Worm (Caenorhabditis elegans) whole organism, early embryonic: Measurements from ENCODE around the gene F28C10.3.

Experiments used
- B0310.2 ChIP-seq: sonication (generic microtip); optimal IDR thresholded peaks from 2 replicates; lab custom pipeline; 2016; ENCODE audit warnings: mild to moderate bottlenecking, missing genetic modification characterization, missing compliant biosample characterization
- F13C5.2 ChIP-seq: sonication (generic microtip); optimal IDR thresholded peaks from 2 replicates; lab custom pipeline; 2017; ENCODE audit warnings: mild to moderate bottlenecking, missing genetic modification characterization, inconsistent platforms, missing compliant biosample characterization
- aly-1 ChIP-seq: sonication (generic microtip); optimal IDR thresholded peaks from 2 replicates; lab custom pipeline; 2016; ENCODE audit warnings: missing genetic modification characterization, missing compliant biosample characterization
- ama-1 ChIP-seq: fragments of 150-350 bp; optimal IDR thresholded peaks from 2 replicates; lab custom pipeline; 2014
- ceh-13 ChIP-seq: fragments of 200-800 bp; sonication (Bioruptor generic); optimal IDR thresholded peaks from 2 replicates; lab custom pipeline; 2018; ENCODE audit warnings: mild to moderate bottlenecking, missing genetic modification characterization, missing compliant biosample characterization
- ceh-36 ChIP-seq: sonication (generic microtip); optimal IDR thresholded peaks from 2 replicates; lab custom pipeline; 2016; ENCODE audit warnings: missing genetic modification characterization, inconsistent platforms, missing compliant biosample characterization
- ets-7 ChIP-seq: sonication (generic microtip); optimal IDR thresholded peaks from 2 replicates; lab custom pipeline; 2016; ENCODE audit warnings: missing genotype, missing genetic modification characterization, missing compliant biosample characterization
- flt-1 ChIP-seq: fragments of 200-800 bp; sonication (Bioruptor generic); IDR thresholded peaks from 2 replicates; pipeline ENCODE4 v1.3.6; 2022; ENCODE audit warnings: missing genetic modification characterization, missing compliant biosample characterization
- hmbx-1 ChIP-seq: sonication (generic microtip); optimal IDR thresholded peaks from 2 replicates; lab custom pipeline; 2016; ENCODE audit warnings: mild to moderate bottlenecking, missing genetic modification characterization, missing compliant biosample characterization
- hmg-4 ChIP-seq: fragments of 200-800 bp; sonication (Bioruptor generic); optimal IDR thresholded peaks from 2 replicates; lab custom pipeline; 2018; ENCODE audit warnings: mild to moderate bottlenecking, missing genetic modification characterization, missing compliant biosample characterization
- hnd-1 ChIP-seq: sonication (generic microtip); optimal IDR thresholded peaks from 2 replicates; lab custom pipeline; 2016; ENCODE audit warnings: missing genetic modification characterization, missing compliant biosample characterization
- pes-1 ChIP-seq: fragments of 200-800 bp; sonication (Bioruptor generic); IDR thresholded peaks from 2 replicates; pipeline ENCODE4 v1.3.6; 2022; ENCODE audit warnings: missing genetic modification reagents, missing genetic modification characterization, missing compliant biosample characterization
- scrt-1 ChIP-seq: fragments of 200-800 bp; sonication (Bioruptor generic); IDR thresholded peaks from 2 replicates; pipeline ENCODE4 v1.3.6; 2022; ENCODE audit warnings: missing genetic modification characterization, missing compliant biosample characterization
- sea-1 ChIP-seq: fragments of 200-800 bp; sonication (Bioruptor generic); conservative IDR thresholded peaks from 2 replicates; pipeline ENCODE4 v1.3.6; 2022; ENCODE audit warnings: missing genetic modification characterization, missing compliant biosample characterization
- tbx-11 ChIP-seq: fragments of 200-800 bp; sonication (Bioruptor generic); IDR thresholded peaks from 2 replicates; pipeline ENCODE4 v1.3.6; 2022; ENCODE audit warnings: missing genetic modification characterization, missing compliant biosample characterization
- tbx-37 ChIP-seq: fragments of 200-800 bp; sonication (Bioruptor generic); conservative IDR thresholded peaks from 2 replicates; pipeline ENCODE4 v1.3.6; 2022; ENCODE audit warnings: missing genetic modification reagents, missing genetic modification characterization, missing compliant biosample characterization
- tra-4 ChIP-seq: sonication (generic microtip); optimal IDR thresholded peaks from 2 replicates; lab custom pipeline; 2017; ENCODE audit warnings: missing genetic modification characterization, missing compliant biosample characterization

Gene F28C10.3

ce11 chrX:535728-536127 lies at the start of gene F28C10.3:
Gene F28C10.3 (minus strand): TSS chrX:535828.
- TF ChIP-seq hmg-4 = peak; percentile 34
- TF ChIP-seq scrt-1 (GFP tag; lab: Robert Waterston, UW) = no peak
- TF ChIP-seq F13C5.2 (tag; lab: Kevin White, UChicago) = peak; percentile 61

- TF ChIP-seq scrt-1 (GFP tag; lab: Robert Waterston, UW) (0 out of 2 replicates have a peak, but pooled peaks have one; percentile 18), ama-1 (lab: Kevin White, UChicago) (no peak), hmbx-1 (tag; lab: Kevin White, UChicago) (no peak)
These were observed 46.1 kb upstream of the F28C10.3 start for ce11 chrX:581754-582153.

ce11 chrX:575084-575483 lies 39.5 kb upstream of the F28C10.3 start:
- TF ChIP-seq aly-1 (tag; lab: Kevin White, UChicago) = no peak
- TF ChIP-seq hmbx-1 (tag; lab: Kevin White, UChicago) = no peak
- TF ChIP-seq F13C5.2 (tag; lab: Kevin White, UChicago) = no peak
- TF ChIP-seq pes-1 = no peak
- no peak for TF ChIP-seq scrt-1 (GFP tag; lab: Robert Waterston, UW)
- no peak for TF ChIP-seq tbx-37 (GFP tag; lab: Robert Waterston, UW)
- no peak for TF ChIP-seq B0310.2 (tag; lab: Kevin White, UChicago)
- TF ChIP-seq ama-1 (lab: Kevin White, UChicago) = no peak
- no peak for TF ChIP-seq ceh-36
- TF ChIP-seq ets-7 (tag; lab: Kevin White, UChicago) = no peak
- TF ChIP-seq hmg-4 = no peak
- TF ChIP-seq hnd-1 (tag; lab: Kevin White, UChicago) = no peak
- no peak for TF ChIP-seq tbx-11
- TF ChIP-seq ceh-13 = no peak
- no peak for TF ChIP-seq flt-1 (GFP tag; lab: Robert Waterston, UW)
- no peak for TF ChIP-seq sea-1 (GFP tag; lab: Robert Waterston, UW)
- no peak for TF ChIP-seq tra-4 (tag; lab: Kevin White, UChicago)

- TF ChIP-seq F13C5.2 (tag; lab: Kevin White, UChicago) (peak; percentile 50), flt-1 (GFP tag; lab: Robert Waterston, UW) (no peak), aly-1 (tag; lab: Kevin White, UChicago) (no peak), hnd-1 (tag; lab: Kevin White, UChicago) (no peak)
These were observed 37.6 kb upstream of the F28C10.3 start for ce11 chrX:573270-573669.

ce11 chrX:572601-573000 lies 37.0 kb upstream of the F28C10.3 start, which contains the start of gene mrp-2:
Gene mrp-2 (minus strand): TSS chrX:572701.
- TF ChIP-seq pes-1 (no peak), ets-7 (tag; lab: Kevin White, UChicago) (no peak), tbx-11 (no peak), ceh-36 (no peak)

ce11 chrX:571367-571766 lies 35.7 kb upstream of the F28C10.3 start:
- TF ChIP-seq tbx-37 (GFP tag; lab: Robert Waterston, UW) = no peak
- no peak for TF ChIP-seq F13C5.2 (tag; lab: Kevin White, UChicago)
- no peak for TF ChIP-seq hmg-4
- no peak for TF ChIP-seq hnd-1 (tag; lab: Kevin White, UChicago)
- no peak for TF ChIP-seq sea-1 (GFP tag; lab: Robert Waterston, UW)
- no peak for TF ChIP-seq ceh-13
- no peak for TF ChIP-seq aly-1 (tag; lab: Kevin White, UChicago)
- TF ChIP-seq scrt-1 (GFP tag; lab: Robert Waterston, UW) = no peak
- TF ChIP-seq ets-7 (tag; lab: Kevin White, UChicago) = no peak
- no peak for TF ChIP-seq flt-1 (GFP tag; lab: Robert Waterston, UW)
- no peak for TF ChIP-seq hmbx-1 (tag; lab: Kevin White, UChicago)

- no peak for TF ChIP-seq ceh-13
- no peak for TF ChIP-seq hmg-4
- no peak for TF ChIP-seq aly-1 (tag; lab: Kevin White, UChicago)
- no peak for TF ChIP-seq F13C5.2 (tag; lab: Kevin White, UChicago)
- no peak for TF ChIP-seq hmbx-1 (tag; lab: Kevin White, UChicago)
- no peak for TF ChIP-seq pes-1
- no peak for TF ChIP-seq hnd-1 (tag; lab: Kevin White, UChicago)
- TF ChIP-seq ets-7 (tag; lab: Kevin White, UChicago) = no peak
These were observed 22.2 kb upstream of the F28C10.3 start, which contains the start of gene nas-38 for ce11 chrX:557857-558256. Gene nas-38 (plus strand): TSS chrX:558157.

ce11 chrX:557195-557594 lies 21.6 kb upstream of the F28C10.3 start, which contains the start of gene hlh-19:
Gene hlh-19 (minus strand): TSS chrX:557295.
- TF ChIP-seq aly-1 (tag; lab: Kevin White, UChicago) (no peak), pes-1 (no peak), hmg-4 (no peak), B0310.2 (tag; lab: Kevin White, UChicago) (no peak), F13C5.2 (tag; lab: Kevin White, UChicago) (no peak), tra-4 (tag; lab: Kevin White, UChicago) (no peak), ceh-13 (no peak), ceh-36 (no peak), scrt-1 (GFP tag; lab: Robert Waterston, UW) (no peak), tbx-37 (GFP tag; lab: Robert Waterston, UW) (no peak), sea-1 (GFP tag; lab: Robert Waterston, UW) (no peak), flt-1 (GFP tag; lab: Robert Waterston, UW) (no peak), hmbx-1 (tag; lab: Kevin White, UChicago) (no peak), ama-1 (lab: Kevin White, UChicago) (no peak), hnd-1 (tag; lab: Kevin White, UChicago) (no peak), tbx-11 (no peak), ets-7 (tag; lab: Kevin White, UChicago) (no peak)
